Worm (Caenorhabditis elegans): ENCODE data around the gene vig-1.

The vig-1 gene

DNA sequence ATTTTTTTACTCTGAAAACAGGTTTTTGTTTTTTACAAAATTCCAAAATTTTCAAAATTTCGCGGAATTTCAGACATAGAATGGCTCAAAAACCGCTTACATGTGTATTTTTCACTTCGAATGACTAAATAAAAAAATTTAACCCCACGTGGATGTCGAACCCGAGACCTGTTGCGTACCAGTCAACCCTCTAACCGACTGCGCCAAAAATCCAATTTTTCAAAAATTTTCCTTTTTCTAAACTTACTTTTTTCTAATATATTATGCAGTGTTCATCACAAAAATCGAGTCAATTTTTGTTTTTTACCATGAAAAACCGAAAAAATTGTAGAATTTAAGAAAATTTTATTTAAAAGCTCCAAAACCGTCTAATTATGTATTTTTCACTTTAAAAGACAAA lies 45.1 kb downstream of the vig-1 start:
- no peak for TF ChIP-seq hlh-8 (tag; optimal IDR thresholded peaks at IDR 0.05)
- TF ChIP-seq ztf-16 (tag; optimal IDR thresholded peaks at IDR 0.05) = no peak
- TF ChIP-seq che-1 (tag; optimal IDR thresholded peaks at IDR 0.05) = no peak
- TF ChIP-seq mec-3 (tag; optimal IDR thresholded peaks at IDR 0.05; ENCODE audit: borderline replicate concordance) = no peak
- no peak for TF ChIP-seq dve-1 (tag; optimal IDR thresholded peaks at IDR 0.05)
- TF ChIP-seq unc-55 (GFP tag; optimal IDR thresholded peaks at IDR 0.05) = no peak
- no peak for TF ChIP-seq C08G9.2 (tag; optimal IDR thresholded peaks at IDR 0.05)

DNA sequence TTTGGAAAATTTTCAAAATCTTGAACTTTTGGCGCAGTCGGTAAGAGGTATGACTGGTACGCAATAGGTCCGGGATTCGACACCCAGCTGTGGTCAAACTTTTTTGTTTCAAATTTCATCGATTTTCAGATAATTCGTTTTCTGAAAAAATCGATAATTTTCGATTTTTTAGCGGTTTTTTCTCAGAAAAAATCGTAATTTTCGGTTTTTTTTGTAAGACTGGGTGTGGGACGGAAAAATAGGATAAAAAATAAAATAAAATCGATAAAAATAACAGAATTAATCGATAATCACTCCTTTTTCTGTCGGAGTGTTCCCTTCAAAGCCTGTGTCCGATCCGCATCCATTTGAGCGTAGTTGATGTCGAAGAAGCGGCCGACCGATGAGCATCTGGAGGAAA lies 47.9 kb downstream of the vig-1 start:
- TF ChIP-seq ceh-2 (tag; optimal IDR thresholded peaks at IDR 0.05) (no peak), ceh-31 (tag; optimal IDR thresholded peaks at IDR 0.05) (no peak), tbx-2 (tag; optimal IDR thresholded peaks at IDR 0.05) (no peak)

- TF ChIP-seq pag-3 (tag; optimal IDR thresholded peaks at IDR 0.05; ENCODE audit: borderline replicate concordance) = no peak
- TF ChIP-seq gmeb-2 (tag; optimal IDR thresholded peaks at IDR 0.05) = no peak
- TF ChIP-seq tbx-7 (tag; optimal IDR thresholded peaks at IDR 0.05) = no peak
- no peak for TF ChIP-seq hlh-30 (tag; optimal IDR thresholded peaks at IDR 0.05; ENCODE audit: insufficient read depth)
- no peak for TF ChIP-seq fkh-6 (tag; optimal IDR thresholded peaks at IDR 0.05)
- TF ChIP-seq T23F11.4 (GFP tag; optimal IDR thresholded peaks at IDR 0.05) = no peak
- TF ChIP-seq mec-3 (tag; optimal IDR thresholded peaks at IDR 0.05; ENCODE audit: borderline replicate concordance) = no peak
- TF ChIP-seq K02D7.2 (tag; optimal IDR thresholded peaks at IDR 0.05) = no peak
- TF ChIP-seq lin-11 (tag; optimal IDR thresholded peaks at IDR 0.05) = no peak
- TF ChIP-seq pha-2 (tag; optimal IDR thresholded peaks at IDR 0.05) = no peak
- TF ChIP-seq ceh-6 (GFP tag; optimal IDR thresholded peaks at IDR 0.05) = no peak
- no peak for TF ChIP-seq sox-2 (GFP tag; IDR thresholded peaks at IDR 0.05)
- TF ChIP-seq F13H6.1 (tag; optimal IDR thresholded peaks at IDR 0.05) = no peak
- TF ChIP-seq che-1 (tag; optimal IDR thresholded peaks at IDR 0.05) = no peak
- TF ChIP-seq hlh-13 (GFP tag; optimal IDR thresholded peaks at IDR 0.05) = no peak
- no peak for TF ChIP-seq nfya-1 (tag; optimal IDR thresholded peaks at IDR 0.05)
- no peak for TF ChIP-seq ceh-45 (GFP tag; IDR thresholded peaks at IDR 0.05)
- no peak for TF ChIP-seq ceh-30 (tag; optimal IDR thresholded peaks at IDR 0.05)
- TF ChIP-seq npax-4 (tag; optimal IDR thresholded peaks at IDR 0.05) = no peak
- no peak for TF ChIP-seq ttx-3 (tag; optimal IDR thresholded peaks at IDR 0.05)
These were observed 48.5 kb downstream of the vig-1 start for ce11 chrII:1369322-1369721.

DNA sequence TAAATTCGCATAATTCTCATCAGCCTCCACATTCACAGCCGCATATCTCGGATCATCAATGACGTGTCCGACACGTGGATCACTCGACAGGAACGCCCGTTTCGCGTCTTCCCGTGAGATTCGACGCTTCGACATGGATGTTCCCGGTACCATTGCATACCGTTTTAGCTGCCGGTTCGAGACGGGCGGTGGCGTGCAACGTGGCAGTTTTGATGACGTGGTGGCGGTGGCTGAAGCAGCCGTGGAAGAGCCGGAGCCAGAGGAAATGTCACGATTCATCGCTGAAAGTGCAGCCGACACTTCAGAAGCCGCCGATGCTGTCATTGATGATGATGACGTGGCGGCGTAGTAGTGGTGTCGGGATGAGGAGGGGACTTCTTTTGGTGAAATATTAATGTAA lies 50.7 kb downstream of the vig-1 start:
- no peak for TF ChIP-seq pha-4 (tag; optimal IDR thresholded peaks at IDR 0.05)
- TF ChIP-seq fkh-6 (tag; optimal IDR thresholded peaks at IDR 0.05) = no peak
- TF ChIP-seq pha-2 (tag; optimal IDR thresholded peaks at IDR 0.05) = no peak
- no peak for TF ChIP-seq ceh-9 (tag; optimal IDR thresholded peaks at IDR 0.05)
- TF ChIP-seq hlh-8 (tag; optimal IDR thresholded peaks at IDR 0.05) = no peak
- TF ChIP-seq sdc-2 (tag; optimal IDR thresholded peaks at IDR 0.05) = no peak
- TF ChIP-seq ceh-30 (tag; optimal IDR thresholded peaks at IDR 0.05) = no peak
- TF ChIP-seq pat-9 (tag; optimal IDR thresholded peaks at IDR 0.05) = no peak
- no peak for TF ChIP-seq elt-4 (tag; optimal IDR thresholded peaks at IDR 0.05)
- TF ChIP-seq eyg-1 (tag; optimal IDR thresholded peaks at IDR 0.05) = no peak
- TF ChIP-seq tbx-7 (tag; optimal IDR thresholded peaks at IDR 0.05) = no peak
- no peak for TF ChIP-seq C38D4.7 (GFP tag; optimal IDR thresholded peaks at IDR 0.05)
- no peak for TF ChIP-seq C08G9.2 (tag; optimal IDR thresholded peaks at IDR 0.05)
- no peak for TF ChIP-seq ceh-34 (tag; optimal IDR thresholded peaks at IDR 0.05)
- no peak for TF ChIP-seq ceh-19 (GFP tag; optimal IDR thresholded peaks at IDR 0.05)
- TF ChIP-seq hlh-15 (tag; optimal IDR thresholded peaks at IDR 0.05) = no peak
